Fruit fly (Drosophila melanogaster) whole organism, embryonic: ENCODE measurements around the gene sob.
A peak's percentile ranks its signal among the peaks of the same experiment; 100 is the strongest.

Experiments
- Abd-B ChIP-seq: fragments of 200-800 bp; sonication (Bioruptor generic); optimal IDR thresholded peaks from 2 replicates; lab custom pipeline; 2018; ENCODE audit warnings: missing biosample characterization, mild to moderate bottlenecking, missing genetic modification characterization, moderate library complexity
- Antp ChIP-seq: fragments of 200-800 bp; sonication (Bioruptor generic); optimal IDR thresholded peaks from 3 replicates; lab custom pipeline; 2016; ENCODE audit warnings: missing biosample characterization, missing genetic modification characterization
- CG10366 ChIP-seq: fragments of 200-800 bp; sonication (Bioruptor generic); IDR thresholded peaks from 2 replicates; pipeline ENCODE4 v1.3.6; 2022; ENCODE audit warnings: missing biosample characterization, missing genetic modification characterization
- CG10543 ChIP-seq: fragments of 200-800 bp; sonication (Bioruptor generic); optimal IDR thresholded peaks from 3 replicates; lab custom pipeline; 2017; ENCODE audit warnings: missing biosample characterization, mild to moderate bottlenecking, missing genetic modification characterization, moderate library complexity
- CG12104 ChIP-seq: fragments of 200-800 bp; sonication (Bioruptor generic); optimal IDR thresholded peaks from 3 replicates; lab custom pipeline; 2016; ENCODE audit warnings: missing biosample characterization, missing genetic modification characterization
- CG15269 ChIP-seq: fragments of 200-800 bp; sonication (Bioruptor generic); optimal IDR thresholded peaks from 2 replicates; lab custom pipeline; 2018; ENCODE audit warnings: missing biosample characterization, mild to moderate bottlenecking, missing genetic modification characterization, moderate library complexity
- CG1603 ChIP-seq: fragments of 200-800 bp; sonication (Bioruptor generic); optimal IDR thresholded peaks from 2 replicates; lab custom pipeline; 2019; ENCODE audit warnings: missing biosample characterization, mild to moderate bottlenecking, missing genetic modification characterization, moderate library complexity
- CG16813 ChIP-seq: fragments of 200-800 bp; sonication (Bioruptor generic); IDR thresholded peaks from 3 replicates; pipeline ENCODE4 v1.3.6; 2022; ENCODE audit warnings: missing biosample characterization, missing genetic modification characterization; ENCODE audit not compliant: partially characterized antibody
- CG17186 ChIP-seq: fragments of 200-800 bp; sonication (Bioruptor generic); optimal IDR thresholded peaks from 3 replicates; lab custom pipeline; 2017; ENCODE audit warnings: missing biosample characterization, missing genetic modification reagents, missing genetic modification characterization
- CG17361 ChIP-seq: fragments of 200-800 bp; sonication (Bioruptor generic); IDR thresholded peaks from 3 replicates; pipeline ENCODE4 v1.3.6; 2022; ENCODE audit warnings: missing biosample characterization, missing genetic modification characterization
- CG17612 ChIP-seq: fragments of 200-800 bp; sonication (Bioruptor generic); IDR thresholded peaks from 2 replicates; pipeline ENCODE4 v1.3.6; 2022; ENCODE audit warnings: missing biosample characterization, missing genetic modification characterization
- CG2116 ChIP-seq: fragments of 200-800 bp; sonication (Bioruptor generic); optimal IDR thresholded peaks from 3 replicates; lab custom pipeline; 2018; ENCODE audit warnings: missing biosample characterization, mild to moderate bottlenecking, missing genetic modification characterization
- CG2120 ChIP-seq: fragments of 200-800 bp; sonication (Bioruptor generic); optimal IDR thresholded peaks from 3 replicates; lab custom pipeline; 2016; ENCODE audit warnings: missing biosample characterization, missing genetic modification characterization
- CG30403 ChIP-seq: fragments of 200-800 bp; sonication (Bioruptor generic); optimal IDR thresholded peaks from 3 replicates; lab custom pipeline; 2016; ENCODE audit warnings: missing biosample characterization, missing genetic modification characterization
- CG31365 ChIP-seq: fragments of 200-800 bp; sonication (Bioruptor generic); optimal IDR thresholded peaks from 2 replicates; lab custom pipeline; 2018; ENCODE audit warnings: missing biosample characterization, mild to moderate bottlenecking, missing genetic modification characterization
- CG3163 ChIP-seq: fragments of 200-800 bp; sonication (Bioruptor generic); optimal IDR thresholded peaks from 3 replicates; lab custom pipeline; 2016; ENCODE audit warnings: missing biosample characterization, missing genetic modification characterization
- CG32767 ChIP-seq: fragments of 200-800 bp; sonication (Bioruptor generic); IDR thresholded peaks from 2 replicates; pipeline ENCODE4 v1.3.6; 2022; ENCODE audit warnings: missing biosample characterization, missing genetic modification characterization
- CG34224 ChIP-seq: fragments of 200-800 bp; sonication (Bioruptor generic); IDR thresholded peaks from 3 replicates; pipeline ENCODE4 v1.3.6; 2022; ENCODE audit warnings: missing biosample characterization, missing genetic modification characterization; ENCODE audit not compliant: partially characterized antibody
- CG3726 ChIP-seq: fragments of 200-800 bp; sonication (Bioruptor generic); IDR thresholded peaks from 3 replicates; pipeline ENCODE4, ENCODE4 v1.3.6; 2022; ENCODE audit warnings: missing biosample characterization, missing genetic modification characterization
- CG6813 ChIP-seq: fragments of 200-800 bp; sonication (Bioruptor generic); optimal IDR thresholded peaks from 2 replicates; lab custom pipeline; 2017; ENCODE audit warnings: missing biosample characterization, missing genetic modification characterization, mild to moderate bottlenecking, moderate library complexity, missing genetic modification reagents
- CG8359 ChIP-seq: fragments of 200-800 bp; sonication (Bioruptor generic); optimal IDR thresholded peaks from 2 replicates; lab custom pipeline; 2017; ENCODE audit warnings: missing biosample characterization, mild to moderate bottlenecking, missing genetic modification characterization, borderline replicate concordance
- Fer3 ChIP-seq: fragments of 200-800 bp; sonication (Bioruptor generic); optimal IDR thresholded peaks from 2 replicates; lab custom pipeline; 2018; ENCODE audit warnings: missing biosample characterization, mild to moderate bottlenecking, missing genetic modification characterization, moderate library complexity
- HLH4C ChIP-seq: fragments of 200-800 bp; sonication (Bioruptor generic); IDR thresholded peaks from 3 replicates; pipeline ENCODE4 v1.3.6; 2022; ENCODE audit warnings: missing biosample characterization, missing genetic modification characterization; ENCODE audit not compliant: partially characterized antibody
- Hand ChIP-seq: fragments of 200-800 bp; sonication (Bioruptor generic); optimal IDR thresholded peaks from 2 replicates; lab custom pipeline; 2017; ENCODE audit warnings: mild to moderate bottlenecking, missing biosample characterization, missing genetic modification reagents, missing genetic modification characterization
- Hmr ChIP-seq: fragments of 200-800 bp; sonication (Bioruptor generic); optimal IDR thresholded peaks from 3 replicates; lab custom pipeline; 2017; ENCODE audit warnings: mild to moderate bottlenecking, missing biosample characterization, missing genetic modification reagents, missing genetic modification characterization
- Hmx ChIP-seq: fragments of 200-800 bp; sonication (Bioruptor generic); optimal IDR thresholded peaks from 2 replicates; lab custom pipeline; 2016; ENCODE audit warnings: missing biosample characterization, missing genetic modification characterization
- Hr3 ChIP-seq: fragments of 200-800 bp; sonication (Bioruptor generic); optimal IDR thresholded peaks from 3 replicates; lab custom pipeline; 2016; ENCODE audit warnings: missing biosample characterization, missing genetic modification characterization
- Hr51 ChIP-seq, 2 experiments: fragments of 200-800 bp; sonication (Bioruptor generic); optimal IDR thresholded peaks; 2 replicates in 1 of 2; 3 replicates in 1 of 2; lab custom pipeline; 2016 to 2018; ENCODE audit warnings: missing biosample characterization in 2 of 2, missing genetic modification characterization in 2 of 2, mild to moderate bottlenecking in 1 of 2, moderate library complexity in 1 of 2
- Hr78 ChIP-seq, 2 experiments: fragments of 200-800 bp in 1 of 2; fragments of >200 bp in 1 of 2; sonication (Bioruptor generic) in 1 of 2; optimal IDR thresholded peaks; 2 replicates each; lab custom pipeline; 2017 to 2019; ENCODE audit warnings: missing biosample characterization in 2 of 2, missing genetic modification characterization in 2 of 2, mild to moderate bottlenecking in 1 of 2, moderate library complexity in 1 of 2
- Kr ChIP-seq: fragments of 200-800 bp; sonication (Bioruptor generic); optimal IDR thresholded peaks from 2 replicates; lab custom pipeline; 2017; ENCODE audit warnings: missing biosample characterization, mild to moderate bottlenecking, missing genetic modification characterization
- MTF-1 ChIP-seq: fragments of 200-800 bp; sonication (Bioruptor generic); optimal IDR thresholded peaks from 2 replicates; lab custom pipeline; 2018; ENCODE audit warnings: missing biosample characterization, mild to moderate bottlenecking, missing genetic modification characterization, borderline replicate concordance
- Nf-YB ChIP-seq: fragments of 200-800 bp; sonication (Bioruptor generic); optimal IDR thresholded peaks from 3 replicates; lab custom pipeline; 2019; ENCODE audit warnings: missing biosample characterization, mild to moderate bottlenecking, missing genetic modification characterization, moderate library complexity
- Nf-YC ChIP-seq: fragments of 200-800 bp; optimal IDR thresholded peaks from 3 replicates; lab custom pipeline; 2019; ENCODE audit warnings: missing biosample characterization, mild to moderate bottlenecking, missing genetic modification characterization, moderate library complexity
- Optix ChIP-seq: fragments of 200-800 bp; sonication (Bioruptor generic); IDR thresholded peaks from 3 replicates; pipeline ENCODE4 v1.3.6; 2022; ENCODE audit warnings: missing biosample characterization, missing genetic modification characterization
- al ChIP-seq: fragments of 200-800 bp; sonication (Bioruptor generic); IDR thresholded peaks from 2 replicates; pipeline ENCODE4 v1.3.6; 2022; ENCODE audit warnings: missing biosample characterization, missing genetic modification characterization
- bigmax ChIP-seq: fragments of 200-800 bp; sonication (Bioruptor generic); optimal IDR thresholded peaks from 2 replicates; lab custom pipeline; 2018; ENCODE audit warnings: missing biosample characterization, mild to moderate bottlenecking, missing genetic modification characterization
- cad ChIP-seq: fragments of >200 bp; optimal IDR thresholded peaks from 2 replicates; lab custom pipeline; 2017; ENCODE audit warnings: missing biosample characterization, missing genetic modification characterization
- dmrt99B ChIP-seq: fragments of 200-800 bp; sonication (Bioruptor generic); optimal IDR thresholded peaks from 2 replicates; lab custom pipeline; 2018; ENCODE audit warnings: missing biosample characterization, mild to moderate bottlenecking, missing genetic modification characterization, moderate library complexity
- gcm2 ChIP-seq: fragments of 200-800 bp; sonication (Bioruptor generic); optimal IDR thresholded peaks from 2 replicates; lab custom pipeline; 2016; ENCODE audit warnings: missing biosample characterization, missing genetic modification characterization
- gsb ChIP-seq: fragments of 200-800 bp; sonication (Bioruptor generic); IDR thresholded peaks from 2 replicates; pipeline ENCODE4 v1.3.6; 2022; ENCODE audit warnings: missing biosample characterization, missing genetic modification characterization
- hb ChIP-seq: fragments of 200-800 bp; sonication (Bioruptor generic); IDR thresholded peaks from 3 replicates; pipeline ENCODE4 v1.3.6; 2022; ENCODE audit warnings: missing biosample characterization, missing genetic modification characterization; ENCODE audit not compliant: partially characterized antibody
- hkb ChIP-seq, 2 experiments: fragments of 200-800 bp in 1 of 2; fragments of >200 bp in 1 of 2; sonication (Bioruptor generic) in 1 of 2; IDR thresholded peaks in 1 of 2; optimal IDR thresholded peaks in 1 of 2; 2 replicates each; pipeline versions ENCODE4 v1.3.6 to Lab custom; 2017 to 2022; ENCODE audit warnings: missing biosample characterization in 1 of 2, missing genetic modification characterization in 1 of 2
- ken ChIP-seq: fragments of 200-800 bp; sonication (Bioruptor generic); IDR thresholded peaks from 3 replicates; pipeline ENCODE4 v1.3.6; 2022; ENCODE audit warnings: missing biosample characterization, missing genetic modification characterization
- oc ChIP-seq: fragments of 200-800 bp; sonication (Bioruptor generic); optimal IDR thresholded peaks from 2 replicates; lab custom pipeline; 2018; ENCODE audit warnings: missing biosample characterization, mild to moderate bottlenecking, missing genetic modification characterization, moderate library complexity
- pita ChIP-seq: fragments of 200-800 bp; sonication (Bioruptor generic); optimal IDR thresholded peaks from 2 replicates; lab custom pipeline; 2017; ENCODE audit warnings: missing biosample characterization, mild to moderate bottlenecking, missing genetic modification characterization
- usp ChIP-seq: fragments of >200 bp; optimal IDR thresholded peaks from 2 replicates; lab custom pipeline; 2017; ENCODE audit warnings: missing biosample characterization, missing genetic modification characterization
- yki ChIP-seq: fragments of >200 bp; optimal IDR thresholded peaks from 3 replicates; lab custom pipeline; 2018

Gene sob

dm6 chr2L:3538564-3539411 lies 41.8 kb downstream of the sob start, which contains the start of gene drm (continued):
- TF ChIP-seq Hr51 (GFP tag; optimal IDR thresholded peaks at IDR 0.05; lab: Kevin White, UChicago): no peak
- TF ChIP-seq CG17361 (GFP tag; lab: Robert Waterston, UW): no peak
- 0 out of 3 replicates have a peak, but pooled peaks have one; percentile 19 for TF ChIP-seq CG34224 (GFP tag; lab: Robert Waterston, UW)
- TF ChIP-seq Kr (GFP tag; lab: Kevin White, UChicago): peak; percentile 83
- TF ChIP-seq CG31365 (tag; lab: Kevin White, UChicago): no peak
- TF ChIP-seq Abd-B: peak; percentile 23
- TF ChIP-seq CG32767 (GFP tag; lab: Robert Waterston, UW): 0 out of 2 replicates have a peak, but pooled peaks have one; percentile 16
- TF ChIP-seq HLH4C (GFP tag; lab: Robert Waterston, UW): 0 out of 3 replicates have a peak, but pooled peaks have one; percentile 32
- no peak for TF ChIP-seq gsb (GFP tag; lab: Robert Waterston, UW)
- no peak for TF ChIP-seq al (GFP tag; lab: Robert Waterston, UW)
- 0 out of 3 replicates have a peak, but pooled peaks have one; percentile 37 for TF ChIP-seq CG16813
- TF ChIP-seq bigmax (GFP tag; lab: Kevin White, UChicago): no peak
- no peak for TF ChIP-seq pita (GFP tag; lab: Kevin White, UChicago)
- no peak for TF ChIP-seq CG3726 (GFP tag; lab: Robert Waterston, UW)
- TF ChIP-seq Nf-YB (GFP tag; lab: Kevin White, UChicago): peak; percentile 96
- TF ChIP-seq usp (GFP tag; lab: Kevin White, UChicago): no peak
- TF ChIP-seq CG1603 (tag; lab: Kevin White, UChicago): no peak
- TF ChIP-seq CG15269 (tag; lab: Kevin White, UChicago): no peak
- TF ChIP-seq Hr78 (GFP tag; optimal IDR thresholded peaks at IDR 0.05; lab: Kevin White, UChicago): no peak
- peak; percentile 34 for TF ChIP-seq cad (GFP tag; lab: Kevin White, UChicago)
- TF ChIP-seq Hr3 (GFP tag; lab: Kevin White, UChicago): no peak
- TF ChIP-seq Optix (GFP tag; lab: Robert Waterston, UW): no peak
- TF ChIP-seq CG17186: no peak
- no peak for TF ChIP-seq CG3163 (GFP tag; lab: Kevin White, UChicago)
- TF ChIP-seq CG10543 (GFP tag; lab: Kevin White, UChicago): no peak
- 0 out of 3 replicates have a peak, but pooled peaks have one; percentile 61 for TF ChIP-seq hb (GFP tag; lab: Robert Waterston, UW)
- peak; percentile 67 for TF ChIP-seq oc (tag; lab: Kevin White, UChicago)
- TF ChIP-seq Antp: no peak
- TF ChIP-seq CG6813: no peak
- peak; percentile 6 for TF ChIP-seq hkb (optimal IDR thresholded peaks at IDR 0.05; lab: Kevin White, UChicago)
- no peak for TF ChIP-seq hkb (GFP tag; IDR thresholded peaks at IDR 0.05; lab: Robert Waterston, UW)
- TF ChIP-seq Nf-YC: peak; percentile 98
- TF ChIP-seq CG2120: no peak
- TF ChIP-seq Hmr (GFP tag; lab: Kevin White, UChicago): no peak
- TF ChIP-seq yki (lab: Kevin White, UChicago): peak; percentile 24
- TF ChIP-seq dmrt99B (tag; lab: Kevin White, UChicago): no peak
- TF ChIP-seq CG30403: no peak
- no peak for TF ChIP-seq Fer3 (tag; lab: Kevin White, UChicago)
- no peak for TF ChIP-seq CG17612 (GFP tag; lab: Robert Waterston, UW)
- TF ChIP-seq CG8359 (GFP tag; lab: Kevin White, UChicago): no peak
- TF ChIP-seq gcm2 (GFP tag; lab: Kevin White, UChicago): no peak
- TF ChIP-seq CG2116 (GFP tag; lab: Kevin White, UChicago): no peak
- TF ChIP-seq MTF-1 (GFP tag; lab: Kevin White, UChicago): no peak
- TF ChIP-seq ken (GFP tag; lab: Robert Waterston, UW): no peak
- no peak for TF ChIP-seq Hand (GFP tag; lab: Kevin White, UChicago)
- TF ChIP-seq CG12104: no peak
- TF ChIP-seq Hmx: no peak
- no peak for TF ChIP-seq CG10366
